Worm (Caenorhabditis elegans) whole organism, L1 larva: ENCODE measurements around the gene mec-7.
A peak's percentile ranks its signal among the peaks of the same experiment; 100 is the strongest.

Source experiments
- C16A3.4 ChIP-seq: fragments of 150-350 bp; optimal IDR thresholded peaks from 2 replicates; lab custom pipeline; 2014; ENCODE audit warnings: missing biosample characterization, missing genetic modification characterization
- C34B4.2 ChIP-seq: sonication (generic microtip); optimal IDR thresholded peaks from 2 replicates; lab custom pipeline; 2017; ENCODE audit warnings: mild to moderate bottlenecking, missing genetic modification characterization, missing compliant biosample characterization
- F16B12.6 ChIP-seq: fragments of 150-350 bp; optimal IDR thresholded peaks from 2 replicates; lab custom pipeline; 2014; ENCODE audit warnings: missing biosample characterization, missing genetic modification characterization
- Y116A8C.19 ChIP-seq: sonication (generic microtip); optimal IDR thresholded peaks from 2 replicates; lab custom pipeline; 2016; ENCODE audit warnings: missing compliant biosample characterization, missing genetic modification characterization, borderline replicate concordance
- aha-1 ChIP-seq: fragments of 150-350 bp; optimal IDR thresholded peaks from 2 replicates; lab custom pipeline; 2014; ENCODE audit warnings: missing biosample characterization, missing genetic modification characterization
- aly-2 ChIP-seq: fragments of 150-350 bp; optimal IDR thresholded peaks from 2 replicates; lab custom pipeline; 2014; ENCODE audit warnings: missing biosample characterization, missing genetic modification characterization
- ama-1 ChIP-seq: fragments of 150-350 bp; optimal IDR thresholded peaks from 2 replicates; lab custom pipeline; 2014
- blmp-1 ChIP-seq: fragments of 150-350 bp; optimal IDR thresholded peaks from 2 replicates; lab custom pipeline; 2014; ENCODE audit warnings: missing biosample characterization, missing genetic modification characterization
- ceh-63 ChIP-seq: fragments of 200-800 bp; sonication (Bioruptor generic); optimal IDR thresholded peaks from 2 replicates; lab custom pipeline; 2018; ENCODE audit warnings: mild to moderate bottlenecking, missing genetic modification characterization, missing compliant biosample characterization
- ceh-88 ChIP-seq: fragments of 200-800 bp; sonication (Bioruptor generic); IDR thresholded peaks from 2 replicates; pipeline ENCODE4 v1.3.6; 2022; ENCODE audit warnings: missing genetic modification characterization, missing compliant biosample characterization
- ceh-90 ChIP-seq: sonication (generic microtip); optimal IDR thresholded peaks from 2 replicates; lab custom pipeline; 2016; ENCODE audit warnings: missing genetic modification characterization, missing compliant biosample characterization
- dpl-1 ChIP-seq, 3 experiments: fragments of 150-350 bp in 2 of 3; sonication (generic microtip) in 1 of 3; optimal IDR thresholded peaks; 2 replicates each; lab custom pipeline; 2014 to 2017; ENCODE audit warnings: missing biosample characterization in 3 of 3, missing genetic modification characterization in 3 of 3, missing genetic modification reagents in 3 of 3
- efl-3 ChIP-seq: fragments of 200-800 bp; sonication (Bioruptor generic); optimal IDR thresholded peaks from 2 replicates; lab custom pipeline; 2018; ENCODE audit warnings: mild to moderate bottlenecking, missing genetic modification characterization, missing compliant biosample characterization
- egl-27 ChIP-seq, 2 experiments: fragments of 150-350 bp in 1 of 2; sonication (generic microtip); optimal IDR thresholded peaks; 3 replicates each; lab custom pipeline; 2017 to 2018; ENCODE audit warnings: missing biosample characterization in 2 of 2, missing genetic modification characterization in 2 of 2, missing genetic modification reagents in 2 of 2
- elt-2 ChIP-seq: sonication (generic microtip); optimal IDR thresholded peaks from 2 replicates; lab custom pipeline; 2016; ENCODE audit warnings: missing genetic modification characterization, mild to moderate bottlenecking, inconsistent platforms, missing compliant biosample characterization, missing genetic modification reagents
- elt-3 ChIP-seq, 6 experiments: fragments of 150-350 bp in 1 of 6; sonication (generic microtip); optimal IDR thresholded peaks; 2 replicates each; lab custom pipeline; 2017 to 2018; ENCODE audit warnings: missing biosample characterization in 6 of 6, missing genetic modification characterization in 6 of 6, inconsistent platforms in 1 of 6
- ets-5 ChIP-seq: fragments of 200-800 bp; sonication (Bioruptor generic); IDR thresholded peaks from 2 replicates; pipeline ENCODE4 v1.3.6; 2022; ENCODE audit warnings: missing genetic modification characterization, missing compliant biosample characterization
- fkh-10 ChIP-seq: sonication (generic microtip); optimal IDR thresholded peaks from 2 replicates; lab custom pipeline; 2017; ENCODE audit warnings: missing biosample characterization, missing genetic modification reagents, missing genetic modification characterization
- fkh-4 ChIP-seq: sonication (generic microtip); optimal IDR thresholded peaks from 2 replicates; lab custom pipeline; 2016; ENCODE audit warnings: missing compliant biosample characterization, missing genetic modification characterization, borderline replicate concordance
- fkh-8 ChIP-seq: sonication (generic microtip); optimal IDR thresholded peaks from 2 replicates; lab custom pipeline; 2016; ENCODE audit warnings: mild to moderate bottlenecking, missing genetic modification characterization, missing compliant biosample characterization
- fos-1 ChIP-seq: fragments of 150-350 bp; optimal IDR thresholded peaks from 2 replicates; lab custom pipeline; 2014; ENCODE audit warnings: missing biosample characterization, missing genetic modification characterization
- grh-1 ChIP-seq: fragments of 200-800 bp; sonication (Bioruptor generic); IDR thresholded peaks from 2 replicates; pipeline ENCODE4 v1.3.6; 2022; ENCODE audit warnings: missing genetic modification reagents, missing genetic modification characterization, missing compliant biosample characterization
- hpl-2 ChIP-seq: fragments of 150-350 bp; optimal IDR thresholded peaks from 2 replicates; lab custom pipeline; 2014; ENCODE audit warnings: missing biosample characterization, missing genetic modification reagents, missing genetic modification characterization
- irx-1 ChIP-seq: sonication (generic microtip); optimal IDR thresholded peaks from 2 replicates; lab custom pipeline; 2016; ENCODE audit warnings: missing genetic modification characterization, missing compliant biosample characterization
- isw-1 ChIP-seq: fragments of 200-800 bp; sonication (Bioruptor generic); IDR thresholded peaks from 2 replicates; pipeline ENCODE4 v1.3.6; 2022; ENCODE audit warnings: missing genetic modification characterization, missing compliant biosample characterization
- lin-14 ChIP-seq: fragments of 200-800 bp; sonication (Bioruptor generic); optimal IDR thresholded peaks from 2 replicates; lab custom pipeline; 2018; ENCODE audit warnings: mild to moderate bottlenecking, missing genetic modification characterization, moderate library complexity, missing compliant biosample characterization
- lin-39 ChIP-seq: fragments of 150-350 bp; optimal IDR thresholded peaks from 2 replicates; lab custom pipeline; 2014; ENCODE audit warnings: missing biosample characterization, missing genetic modification reagents, missing genetic modification characterization
- lsy-2 ChIP-seq, 2 experiments: fragments of 150-350 bp; optimal IDR thresholded peaks; 2 replicates each; lab custom pipeline; 2014; ENCODE audit warnings: missing biosample characterization in 2 of 2, missing genetic modification characterization in 2 of 2
- mab-9 ChIP-seq: fragments of 200-800 bp; sonication (Bioruptor generic); IDR thresholded peaks from 2 replicates; pipeline ENCODE4 v1.3.6; 2022; ENCODE audit warnings: missing genetic modification reagents, missing genetic modification characterization, missing compliant biosample characterization
- mdl-1 ChIP-seq, 2 experiments: fragments of 150-350 bp; optimal IDR thresholded peaks; 2 replicates each; lab custom pipeline; 2014 to 2017; ENCODE audit warnings: missing biosample characterization in 2 of 2, missing genetic modification characterization in 2 of 2, inconsistent platforms in 1 of 2
- mef-2 ChIP-seq: fragments of 150-350 bp; optimal IDR thresholded peaks from 2 replicates; lab custom pipeline; 2014; ENCODE audit warnings: missing biosample characterization, missing genetic modification characterization
- mep-1 ChIP-seq: fragments of 150-350 bp; optimal IDR thresholded peaks from 2 replicates; lab custom pipeline; 2014; ENCODE audit warnings: missing biosample characterization, missing genetic modification characterization
- nhr-11 ChIP-seq: fragments of 150-350 bp; optimal IDR thresholded peaks from 2 replicates; lab custom pipeline; 2014; ENCODE audit warnings: missing biosample characterization, missing genetic modification characterization
- nhr-19 ChIP-seq: fragments of 200-800 bp; sonication (Bioruptor generic); conservative IDR thresholded peaks from 2 replicates; pipeline ENCODE4 v1.3.6; 2022; ENCODE audit warnings: missing genetic modification characterization, missing compliant biosample characterization
- nhr-20 ChIP-seq: sonication (generic microtip); optimal IDR thresholded peaks from 2 replicates; lab custom pipeline; 2016; ENCODE audit warnings: mild to moderate bottlenecking, missing genetic modification characterization, missing compliant biosample characterization
- nhr-77 ChIP-seq: fragments of 150-350 bp; optimal IDR thresholded peaks from 2 replicates; lab custom pipeline; 2014; ENCODE audit warnings: missing biosample characterization, missing genetic modification characterization
- pag-3 ChIP-seq: sonication (generic microtip); optimal IDR thresholded peaks from 2 replicates; lab custom pipeline; 2017; ENCODE audit warnings: missing genetic modification characterization, mild to moderate bottlenecking, missing compliant biosample characterization, antibody characterized with exemption, borderline replicate concordance; ENCODE audit not compliant: insufficient read depth
- snpc-4 ChIP-seq: fragments of 150-350 bp; optimal IDR thresholded peaks from 2 replicates; lab custom pipeline; 2014; ENCODE audit warnings: missing biosample characterization, missing genetic modification characterization
- snu-23 ChIP-seq: sonication (generic microtip); optimal IDR thresholded peaks from 2 replicates; lab custom pipeline; 2016; ENCODE audit warnings: missing genetic modification characterization, missing compliant biosample characterization
- sox-4 ChIP-seq: sonication (generic microtip); optimal IDR thresholded peaks from 2 replicates; lab custom pipeline; 2016; ENCODE audit warnings: missing genetic modification characterization, missing compliant biosample characterization
- sptf-1 ChIP-seq: fragments of 150-350 bp; optimal IDR thresholded peaks from 2 replicates; lab custom pipeline; 2014; ENCODE audit warnings: missing biosample characterization, missing genetic modification characterization
- sup-37 ChIP-seq: fragments of 200-800 bp; sonication (Bioruptor generic); optimal IDR thresholded peaks from 2 replicates; lab custom pipeline; 2018; ENCODE audit warnings: mild to moderate bottlenecking, missing genetic modification characterization, missing compliant biosample characterization
- tbx-2 ChIP-seq: sonication (generic microtip); optimal IDR thresholded peaks from 2 replicates; lab custom pipeline; 2016; ENCODE audit warnings: missing genetic modification characterization, missing compliant biosample characterization
- tlp-1 ChIP-seq: fragments of 150-350 bp; optimal IDR thresholded peaks from 2 replicates; lab custom pipeline; 2014; ENCODE audit warnings: missing biosample characterization, missing genetic modification characterization
- unc-30 ChIP-seq: sonication (generic microtip); optimal IDR thresholded peaks from 2 replicates; lab custom pipeline; 2017; ENCODE audit warnings: missing biosample characterization, missing genetic modification characterization
- unc-62 ChIP-seq: fragments of 150-350 bp; optimal IDR thresholded peaks from 2 replicates; lab custom pipeline; 2014; ENCODE audit warnings: missing biosample characterization, missing genetic modification reagents, missing genetic modification characterization
- unc-86 ChIP-seq: sonication (generic microtip); optimal IDR thresholded peaks from 2 replicates; lab custom pipeline; 2016; ENCODE audit warnings: missing genetic modification characterization, missing compliant biosample characterization
- vab-15 ChIP-seq: sonication (generic microtip); optimal IDR thresholded peaks from 2 replicates; lab custom pipeline; 2017; ENCODE audit warnings: missing genotype, mild to moderate bottlenecking, missing genetic modification characterization, missing compliant biosample characterization
- xbp-1 ChIP-seq: sonication (generic microtip); optimal IDR thresholded peaks from 2 replicates; lab custom pipeline; 2016; ENCODE audit warnings: missing genetic modification characterization, missing compliant biosample characterization
- zip-4 ChIP-seq: fragments of 200-800 bp; sonication (Bioruptor generic); optimal IDR thresholded peaks from 2 replicates; lab custom pipeline; 2018; ENCODE audit warnings: mild to moderate bottlenecking, missing genetic modification characterization, moderate library complexity, missing compliant biosample characterization

The mec-7 gene

DNA sequence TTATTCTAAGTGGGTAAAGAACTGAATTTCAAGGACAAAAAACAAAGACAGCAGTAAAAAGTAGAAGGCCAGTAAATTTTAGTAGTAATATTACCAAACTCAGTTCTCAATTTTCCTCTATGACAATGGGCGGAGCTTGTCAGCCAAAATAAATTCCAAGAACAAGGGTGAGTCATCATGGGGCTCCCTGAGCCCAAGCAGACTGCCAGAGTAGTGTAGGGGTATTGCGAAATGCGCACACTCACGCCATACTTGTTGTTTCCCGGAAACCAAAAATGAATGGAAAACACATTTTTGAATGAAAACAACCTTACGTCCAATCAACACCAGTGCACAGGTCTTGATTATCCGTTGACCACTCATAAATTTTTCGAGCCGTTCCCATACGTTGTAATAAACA is 15.3 kb upstream of the mec-7 start (continued):
- TF ChIP-seq ceh-90 (tag; lab: Kevin White, UChicago) (no peak), egl-27 (tag; optimal IDR thresholded peaks at IDR 0.05; lab: Kevin White, UChicago) (no peak), efl-3 (GFP tag; lab: Kevin White, UChicago) (no peak), mep-1 (tag; lab: Kevin White, UChicago) (peak; percentile 53), unc-30 (tag; lab: Kevin White, UChicago) (no peak), mab-9 (no peak), xbp-1 (tag; lab: Kevin White, UChicago) (peak; percentile 13), aha-1 (no peak), vab-15 (tag; lab: Kevin White, UChicago) (no peak), grh-1 (GFP tag; lab: Robert Waterston, UW) (no peak), pag-3 (no peak), ets-5 (no peak), tbx-2 (tag; lab: Kevin White, UChicago) (peak; percentile 22), tlp-1 (tag; lab: Kevin White, UChicago) (no peak), snpc-4 (tag; lab: Kevin White, UChicago) (no peak), zip-4 (GFP tag; lab: Kevin White, UChicago) (peak; percentile 84), fos-1 (tag; lab: Kevin White, UChicago) (peak; percentile 94), blmp-1 (tag; lab: Kevin White, UChicago) (no peak), nhr-20 (tag; lab: Kevin White, UChicago) (peak; percentile 26), dpl-1 (GFP tag; optimal IDR thresholded peaks at IDR 0.05; lab: Kevin White, UChicago) (no peak), sptf-1 (tag; lab: Kevin White, UChicago) (no peak), unc-86 (tag; lab: Kevin White, UChicago) (peak; percentile 50), lsy-2 (tag; optimal IDR thresholded peaks at IDR 0.05; lab: Kevin White, UChicago) (peak in 1 of 2 experiments; percentile 28), lin-39 (tag; lab: Kevin White, UChicago) (no peak), F16B12.6 (tag; lab: Kevin White, UChicago) (no peak), sup-37 (GFP tag; lab: Kevin White, UChicago) (no peak), hpl-2 (no peak), elt-3 (tag; optimal IDR thresholded peaks at IDR 0.05; lab: Kevin White, UChicago) (no peak), ceh-88 (no peak), fkh-10 (GFP tag; lab: Kevin White, UChicago) (no peak), aly-2 (tag; lab: Kevin White, UChicago) (no peak)

ce11 chrX:7787885-7788353 is 11.4 kb upstream of the mec-7 start, which contains the start of gene ZK154.5:
TSS of gene ZK154.5 (minus strand) at chrX:7787935.
- TF ChIP-seq Y116A8C.19 (no peak), F16B12.6 (tag; lab: Kevin White, UChicago) (no peak), sup-37 (GFP tag; lab: Kevin White, UChicago) (no peak), C34B4.2 (tag; lab: Kevin White, UChicago) (no peak), unc-86 (tag; lab: Kevin White, UChicago) (peak; percentile 26), fkh-10 (GFP tag; lab: Kevin White, UChicago) (no peak), blmp-1 (tag; lab: Kevin White, UChicago) (peak; percentile 52), sptf-1 (tag; lab: Kevin White, UChicago) (no peak), ama-1 (no peak), xbp-1 (tag; lab: Kevin White, UChicago) (peak; percentile 48), ceh-63 (GFP tag; lab: Kevin White, UChicago) (no peak), lin-39 (tag; lab: Kevin White, UChicago) (no peak), isw-1 (GFP tag; lab: Robert Waterston, UW) (no peak), mdl-1 (tag; optimal IDR thresholded peaks at IDR 0.05; lab: Kevin White, UChicago) (peak in 1 of 2 experiments; percentile 52), C16A3.4 (tag; lab: Kevin White, UChicago) (peak; percentile 30), ceh-90 (tag; lab: Kevin White, UChicago) (no peak), fkh-4 (no peak), nhr-19 (GFP tag; lab: Robert Waterston, UW) (no peak), pag-3 (no peak), nhr-77 (tag; lab: Kevin White, UChicago) (peak; percentile 15), unc-62 (GFP tag; lab: Kevin White, UChicago) (no peak), sox-4 (tag; lab: Kevin White, UChicago) (no peak), irx-1 (tag; lab: Kevin White, UChicago) (no peak), hpl-2 (no peak), snu-23 (GFP tag; lab: Kevin White, UChicago) (peak; percentile 74), lin-14 (GFP tag; lab: Kevin White, UChicago) (peak; percentile 80), dpl-1 (GFP tag; optimal IDR thresholded peaks at IDR 0.05; lab: Kevin White, UChicago) (peak; percentile 11 to 64 (median 45)), elt-2 (tag; lab: Kevin White, UChicago) (no peak), vab-15 (tag; lab: Kevin White, UChicago) (no peak), nhr-11 (tag; lab: Kevin White, UChicago) (no peak), fkh-8 (tag; lab: Kevin White, UChicago) (peak; percentile 43), mef-2 (tag; lab: Kevin White, UChicago) (no peak)
